Worm (Caenorhabditis elegans): Measurements from ENCODE around the gene lgc-57.

- TF ChIP-seq ztf-11 (tag; optimal IDR thresholded peaks at IDR 0.05) = no peak
- no peak for TF ChIP-seq pqm-1 (tag; optimal IDR thresholded peaks at IDR 0.05)
- TF ChIP-seq skn-1 (tag; optimal IDR thresholded peaks at IDR 0.05) = no peak
- TF ChIP-seq pha-4 (tag; optimal IDR thresholded peaks at IDR 0.05) = no peak
- TF ChIP-seq eor-1 (tag; optimal IDR thresholded peaks at IDR 0.05) = no peak
- TF ChIP-seq jun-1 (tag; optimal IDR thresholded peaks at IDR 0.05) = no peak
- TF ChIP-seq nhr-12 (tag; optimal IDR thresholded peaks at IDR 0.05) = no peak
- TF ChIP-seq fos-1 (tag; optimal IDR thresholded peaks at IDR 0.05) = no peak
- no peak for TF ChIP-seq lin-15B (tag; optimal IDR thresholded peaks at IDR 0.05)
Measured at ce11 chrII:10719931-10720330, 25.1 kb downstream of the lgc-57 start, which contains the start of gene mks-5.

Data from whole organism, L3 larva.